Worm (Caenorhabditis elegans) whole organism, midembryonic: ENCODE results near the gene lin-2.

ENCODE experiments used
- T22C8.4 ChIP-seq: fragments of 200-800 bp; sonication (Bioruptor generic); IDR thresholded peaks from 2 replicates; pipeline ENCODE4 v1.3.6; 2022; ENCODE audit warnings: missing genetic modification characterization, missing compliant biosample characterization
- cog-1 ChIP-seq: sonication (generic microtip); optimal IDR thresholded peaks from 2 replicates; lab custom pipeline; 2016; ENCODE audit warnings: missing genetic modification characterization, missing compliant biosample characterization
- flt-1 ChIP-seq: fragments of 200-800 bp; sonication (Bioruptor generic); IDR thresholded peaks from 2 replicates; pipeline ENCODE4 v1.3.6; 2022; ENCODE audit warnings: missing genetic modification characterization, missing compliant biosample characterization
- med-1 ChIP-seq: sonication (generic microtip); optimal IDR thresholded peaks from 2 replicates; lab custom pipeline; 2017; ENCODE audit warnings: missing genetic modification characterization, mild to moderate bottlenecking, missing compliant biosample characterization, antibody characterized with exemption, missing genetic modification reagents; ENCODE audit not compliant: insufficient read depth
- ref-1 ChIP-seq: fragments of 200-800 bp; sonication (Bioruptor generic); conservative IDR thresholded peaks from 2 replicates; pipeline ENCODE4 v1.3.6; 2022; ENCODE audit warnings: missing genetic modification reagents, missing genetic modification characterization, missing compliant biosample characterization
- ztf-23 ChIP-seq: fragments of 200-800 bp; sonication (Bioruptor generic); IDR thresholded peaks from 2 replicates; pipeline ENCODE4 v1.3.6; 2022; ENCODE audit warnings: missing genetic modification reagents, missing genetic modification characterization, missing compliant biosample characterization
- ztf-29 ChIP-seq: fragments of 200-800 bp; sonication (Bioruptor generic); IDR thresholded peaks from 2 replicates; pipeline ENCODE4 v1.3.6; 2022; ENCODE audit warnings: missing genetic modification reagents, missing genetic modification characterization, missing compliant biosample characterization

ce11 chrX:12404729-12405128, 9.1 kb downstream of the lin-2 start:
- TF ChIP-seq med-1, result no peak
- no peak for TF ChIP-seq flt-1
- no peak for TF ChIP-seq ztf-23
- no peak for TF ChIP-seq cog-1 (tag; lab: Kevin White, UChicago)
- no peak for TF ChIP-seq ref-1
- TF ChIP-seq T22C8.4 (GFP tag; lab: Robert Waterston, UW), result no peak
- TF ChIP-seq ztf-29 (GFP tag; lab: Robert Waterston, UW), result no peak
